Worm (Caenorhabditis elegans): Measurements from ENCODE around the gene fkh-9.

Gene fkh-9

DNA sequence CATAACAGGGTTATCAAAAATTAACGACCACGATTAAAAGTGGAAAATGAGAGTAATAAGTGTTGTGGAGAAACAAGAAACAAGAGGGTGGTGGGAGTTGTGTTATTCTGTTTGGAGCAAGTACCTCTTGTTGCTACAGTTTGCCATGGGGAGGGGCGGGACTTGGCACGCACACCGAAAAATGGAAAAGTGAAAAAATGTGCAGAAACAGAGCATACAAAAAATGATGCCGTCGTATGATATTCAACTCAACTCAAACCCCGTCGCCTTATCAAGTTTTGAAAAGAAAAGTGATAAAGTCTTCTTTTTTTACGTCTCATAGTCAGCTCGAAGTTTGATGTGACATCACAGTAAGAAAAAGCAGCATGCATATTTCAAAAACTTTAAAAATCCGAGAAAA lies 6.1 kb downstream of the fkh-9 start:
- TF ChIP-seq W03F9.2 (tag; optimal IDR thresholded peaks at IDR 0.05) (no peak), dao-5 (tag; optimal IDR thresholded peaks at IDR 0.05) (no peak), him-1 (tag; optimal IDR thresholded peaks at IDR 0.05) (no peak)

- no peak for TF ChIP-seq him-1 (tag; optimal IDR thresholded peaks at IDR 0.05)
- TF ChIP-seq W03F9.2 (tag; optimal IDR thresholded peaks at IDR 0.05), result no peak
Measured at ce11 chrX:3819697-3820096, 7.1 kb downstream of the fkh-9 start.

- no peak for TF ChIP-seq W03F9.2 (tag; optimal IDR thresholded peaks at IDR 0.05)
- TF ChIP-seq him-1 (tag; optimal IDR thresholded peaks at IDR 0.05), result no peak
- no peak for TF ChIP-seq dao-5 (tag; optimal IDR thresholded peaks at IDR 0.05)
Measured at ce11 chrX:3818856-3819524, 7.8 kb downstream of the fkh-9 start.

DNA sequence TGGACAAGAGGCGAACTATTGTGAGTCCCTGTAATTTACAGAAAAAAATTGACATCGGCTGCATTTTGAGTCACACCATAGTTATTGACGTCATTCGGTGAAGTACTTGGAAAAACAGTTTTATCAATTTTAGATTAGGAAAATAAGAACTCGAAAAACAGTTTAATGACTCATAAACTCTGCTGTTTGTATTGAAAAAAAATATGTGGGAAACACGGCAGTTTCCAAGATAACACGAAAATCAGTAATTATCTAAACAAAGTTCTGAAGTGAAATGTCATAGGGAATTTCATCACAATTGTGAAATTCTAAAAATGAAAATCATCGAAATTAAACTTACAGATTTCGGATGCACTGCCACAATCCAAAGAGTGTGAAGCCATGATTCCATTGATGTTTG lies 11.9 kb downstream of the fkh-9 start:
- no peak for TF ChIP-seq him-1 (tag; optimal IDR thresholded peaks at IDR 0.05)
- TF ChIP-seq W03F9.2 (tag; optimal IDR thresholded peaks at IDR 0.05), result no peak
- TF ChIP-seq dao-5 (tag; optimal IDR thresholded peaks at IDR 0.05), result no peak

- no peak for TF ChIP-seq him-1 (tag; optimal IDR thresholded peaks at IDR 0.05)
- no peak for TF ChIP-seq dao-5 (tag; optimal IDR thresholded peaks at IDR 0.05)
- TF ChIP-seq W03F9.2 (tag; optimal IDR thresholded peaks at IDR 0.05), result no peak
Measured at ce11 chrX:3807166-3807565, 19.6 kb downstream of the fkh-9 start, which contains the start of gene F35A5.1. Gene F35A5.1, plus strand, starts transcription at chrX:3807466.

DNA sequence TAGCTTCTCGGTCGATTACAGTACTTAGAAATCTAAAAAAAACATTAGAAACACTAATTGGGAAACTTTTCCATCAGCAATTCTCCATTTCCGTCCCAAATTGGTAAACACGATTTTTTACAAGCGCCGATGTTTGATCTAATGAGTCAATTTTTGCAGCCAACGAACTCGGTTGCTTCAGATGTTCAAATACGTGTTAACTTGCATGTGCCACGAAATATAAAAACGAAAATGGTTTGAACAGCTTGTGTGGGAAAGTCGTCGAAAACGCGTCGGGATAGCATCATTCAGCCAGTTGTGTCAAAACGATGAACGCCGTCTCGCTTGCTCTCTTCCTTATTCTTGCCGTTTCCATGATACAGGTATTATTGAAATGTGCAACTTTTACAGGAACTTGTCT lies 21.9 kb downstream of the fkh-9 start, which contains the start of gene F35A5.2:
F35A5.2 (plus strand) TSS at position 301 of the 400 bp plus-strand sequence.
- TF ChIP-seq him-1 (tag; optimal IDR thresholded peaks at IDR 0.05) (no peak), dao-5 (tag; optimal IDR thresholded peaks at IDR 0.05) (no peak), W03F9.2 (tag; optimal IDR thresholded peaks at IDR 0.05) (no peak)

DNA sequence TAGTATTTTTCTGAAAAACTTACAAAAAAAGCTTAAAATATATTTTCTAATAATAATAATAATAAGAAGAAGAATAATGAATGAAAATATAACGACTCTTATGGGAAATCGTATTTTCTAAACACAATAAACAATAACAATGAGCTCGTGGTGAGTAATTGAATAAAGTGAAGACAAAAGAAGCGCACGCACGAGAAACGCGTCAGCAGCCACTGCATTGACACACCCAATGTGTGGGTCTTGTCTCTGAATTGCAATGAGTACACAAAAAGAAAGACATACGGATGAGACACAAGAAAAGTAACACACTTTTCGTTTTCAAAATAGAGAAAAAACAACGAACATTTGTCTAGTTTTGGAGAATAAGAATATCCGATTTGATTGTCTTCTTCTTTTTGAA lies 23.4 kb downstream of the fkh-9 start, which contains the start of gene F35A5.8:
F35A5.8 (minus strand) TSS at position 151 of the 400 bp plus-strand sequence.
- no peak for TF ChIP-seq dao-5 (tag; optimal IDR thresholded peaks at IDR 0.05)
- TF ChIP-seq W03F9.2 (tag; optimal IDR thresholded peaks at IDR 0.05), result peak; percentile 52
- peak; percentile 20 for TF ChIP-seq him-1 (tag; optimal IDR thresholded peaks at IDR 0.05)

- no peak for TF ChIP-seq him-1 (tag; optimal IDR thresholded peaks at IDR 0.05)
- no peak for TF ChIP-seq W03F9.2 (tag; optimal IDR thresholded peaks at IDR 0.05)
- no peak for TF ChIP-seq dao-5 (tag; optimal IDR thresholded peaks at IDR 0.05)
Measured at ce11 chrX:3802743-3803142, 24.0 kb downstream of the fkh-9 start.

ce11 chrX:3798288-3798687 lies 28.5 kb downstream of the fkh-9 start:
- TF ChIP-seq W03F9.2 (tag; optimal IDR thresholded peaks at IDR 0.05), result no peak

- TF ChIP-seq W03F9.2 (tag; optimal IDR thresholded peaks at IDR 0.05), result no peak
- TF ChIP-seq dao-5 (tag; optimal IDR thresholded peaks at IDR 0.05), result no peak
- no peak for TF ChIP-seq him-1 (tag; optimal IDR thresholded peaks at IDR 0.05)
Measured at ce11 chrX:3797882-3798281, 28.9 kb downstream of the fkh-9 start, which contains the start of gene abu-10. Gene abu-10, plus strand, starts transcription at chrX:3798182.

ce11 chrX:3795642-3796041 lies 31.1 kb downstream of the fkh-9 start, which contains the start of gene F35A5.5:
Gene F35A5.5, minus strand, starts transcription at chrX:3795742.
- no peak for TF ChIP-seq W03F9.2 (tag; optimal IDR thresholded peaks at IDR 0.05)

DNA sequence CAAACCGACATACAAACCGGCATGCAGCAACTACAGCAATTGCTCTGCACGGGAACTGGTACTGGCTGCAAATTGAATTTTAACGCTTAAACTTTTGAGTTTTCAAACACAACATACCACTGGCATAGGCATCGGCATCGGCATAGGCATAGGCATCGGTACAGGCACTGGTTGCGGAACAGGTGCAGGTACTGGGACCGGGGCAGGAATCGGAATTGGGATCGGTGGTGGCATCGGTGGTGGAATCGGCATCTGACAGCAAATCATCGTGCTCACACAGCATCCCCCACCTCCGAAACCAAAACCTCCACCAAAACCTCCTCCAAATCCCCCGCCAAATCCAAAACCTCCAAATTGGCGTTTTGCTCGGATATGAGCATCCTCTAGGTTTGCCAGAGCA lies 32.6 kb downstream of the fkh-9 start:
- TF ChIP-seq W03F9.2 (tag; optimal IDR thresholded peaks at IDR 0.05) (no peak), him-1 (tag; optimal IDR thresholded peaks at IDR 0.05) (no peak), dao-5 (tag; optimal IDR thresholded peaks at IDR 0.05) (no peak)

DNA sequence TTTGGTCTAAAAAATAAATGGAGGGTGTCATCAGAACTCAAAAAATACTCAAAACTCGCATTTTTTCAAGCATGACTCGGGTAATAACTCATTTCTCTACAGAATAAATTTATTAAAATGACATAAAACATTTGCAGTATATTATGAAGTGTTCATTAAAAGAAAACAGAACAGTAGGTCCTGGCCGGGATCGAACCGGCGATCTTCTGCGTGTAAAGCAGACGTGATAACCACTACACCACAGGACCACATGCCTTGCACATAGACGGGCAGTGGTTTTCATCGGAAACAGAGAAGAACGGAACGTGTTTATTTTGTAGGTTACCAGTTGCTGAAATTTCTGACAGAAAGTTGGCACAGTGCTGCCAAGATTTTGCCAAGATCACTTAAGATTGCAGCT lies 33.4 kb downstream of the fkh-9 start:
- TF ChIP-seq dao-5 (tag; optimal IDR thresholded peaks at IDR 0.05) (peak; percentile 32), him-1 (tag; optimal IDR thresholded peaks at IDR 0.05) (peak; percentile 21), W03F9.2 (tag; optimal IDR thresholded peaks at IDR 0.05) (no peak)

DNA sequence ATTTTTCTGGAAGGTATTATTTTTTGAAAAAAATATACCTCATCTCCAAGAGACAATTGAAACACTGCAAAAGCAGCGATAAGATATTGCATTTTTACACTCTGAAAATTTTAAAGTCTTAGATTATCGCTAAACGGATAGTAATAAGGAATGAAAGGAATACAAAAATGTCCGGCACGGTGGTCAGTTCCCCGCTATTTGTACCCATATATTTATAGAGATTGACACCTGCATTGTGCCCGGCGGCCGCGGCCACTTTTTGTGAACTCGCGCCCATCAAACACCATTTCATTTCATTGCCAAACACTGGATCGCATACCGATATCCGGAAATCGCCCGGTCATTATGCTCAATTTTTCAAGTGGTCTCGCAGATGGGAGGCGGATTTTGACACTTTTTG lies 34.0 kb downstream of the fkh-9 start, which contains the start of gene idpp-5:
idpp-5 (minus strand) TSS at position 101 of the 400 bp plus-strand sequence.
- TF ChIP-seq him-1 (tag; optimal IDR thresholded peaks at IDR 0.05), result no peak
- no peak for TF ChIP-seq dao-5 (tag; optimal IDR thresholded peaks at IDR 0.05)
- TF ChIP-seq W03F9.2 (tag; optimal IDR thresholded peaks at IDR 0.05), result no peak

- no peak for TF ChIP-seq dao-5 (tag; optimal IDR thresholded peaks at IDR 0.05)
- TF ChIP-seq him-1 (tag; optimal IDR thresholded peaks at IDR 0.05), result no peak
- TF ChIP-seq W03F9.2 (tag; optimal IDR thresholded peaks at IDR 0.05), result no peak
Measured at ce11 chrX:3791098-3791497, 35.7 kb downstream of the fkh-9 start.

Measured in whole organism, L4/young adult.